Worm (Caenorhabditis elegans): ENCODE results near the gene B0304.4.

Gene B0304.4

DNA sequence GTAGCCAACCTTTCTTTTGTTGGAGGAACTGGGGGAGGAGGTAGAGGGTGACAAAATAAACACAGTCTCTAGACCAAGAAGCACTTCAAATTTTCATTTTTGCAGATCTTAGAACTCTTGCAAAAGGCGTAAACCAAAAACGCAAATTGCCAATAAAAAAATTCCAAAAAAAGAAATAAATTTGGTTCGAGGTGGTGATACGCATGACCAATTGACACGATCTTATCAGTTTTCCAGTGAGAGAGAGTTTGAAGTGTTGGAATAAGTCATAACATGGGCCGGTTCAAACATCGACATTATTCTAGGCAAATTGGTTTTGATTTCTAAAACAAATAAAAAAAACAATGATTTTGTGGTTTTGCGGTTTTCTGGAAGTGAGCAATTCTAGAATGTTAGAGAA is 27.2 kb downstream of the B0304.4 start:
- TF ChIP-seq dao-5 (tag; optimal IDR thresholded peaks at IDR 0.05), result no peak
- TF ChIP-seq him-1 (tag; optimal IDR thresholded peaks at IDR 0.05), result no peak
- TF ChIP-seq W03F9.2 (tag; optimal IDR thresholded peaks at IDR 0.05), result no peak

DNA sequence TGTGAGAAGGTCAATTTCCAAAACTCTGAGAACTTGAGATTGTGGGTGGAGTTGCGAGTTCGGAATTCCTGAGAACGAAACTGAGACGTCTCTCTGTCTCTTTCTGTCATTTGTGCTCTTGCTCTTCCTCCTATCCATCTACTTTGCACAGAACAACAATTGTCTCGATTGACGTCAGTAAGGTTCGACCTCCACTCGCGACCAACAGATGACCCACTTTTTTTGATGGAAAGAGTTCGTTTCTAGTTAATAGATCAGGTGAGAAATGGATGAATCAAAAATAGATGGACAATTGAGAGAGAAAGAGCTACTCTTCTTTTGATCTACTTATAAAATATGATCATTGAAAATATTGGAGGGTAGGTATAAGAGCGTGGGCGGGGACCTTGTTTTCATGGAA is 28.5 kb downstream of the B0304.4 start:
- TF ChIP-seq him-1 (tag; optimal IDR thresholded peaks at IDR 0.05), result no peak
- TF ChIP-seq dao-5 (tag; optimal IDR thresholded peaks at IDR 0.05), result no peak
- no peak for TF ChIP-seq W03F9.2 (tag; optimal IDR thresholded peaks at IDR 0.05)

DNA sequence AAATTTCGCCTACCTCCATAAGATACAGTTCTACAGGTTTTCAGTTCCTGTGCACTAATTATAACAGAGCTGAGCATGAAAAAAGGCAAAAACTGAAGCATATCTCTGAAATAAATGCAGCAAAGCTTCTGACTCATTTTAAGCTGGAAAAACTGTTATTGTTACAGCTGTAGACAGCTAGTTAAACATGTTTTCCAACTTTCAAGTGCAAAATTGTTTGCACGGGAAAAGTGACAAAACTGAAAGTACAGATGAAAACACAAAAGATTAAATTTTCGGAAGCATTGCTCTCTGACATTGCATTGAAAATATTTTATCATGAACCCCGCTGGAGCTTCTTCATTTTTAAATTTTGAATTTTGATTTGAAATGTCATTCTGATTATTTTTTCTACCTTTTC is 32.3 kb downstream of the B0304.4 start, which contains the start of gene T05C1.5:
T05C1.5 (minus strand) TSS at position 101 of the 400 bp plus-strand sequence.
- no peak for TF ChIP-seq W03F9.2 (tag; optimal IDR thresholded peaks at IDR 0.05)
- no peak for TF ChIP-seq dao-5 (tag; optimal IDR thresholded peaks at IDR 0.05)
- no peak for TF ChIP-seq him-1 (tag; optimal IDR thresholded peaks at IDR 0.05)

DNA sequence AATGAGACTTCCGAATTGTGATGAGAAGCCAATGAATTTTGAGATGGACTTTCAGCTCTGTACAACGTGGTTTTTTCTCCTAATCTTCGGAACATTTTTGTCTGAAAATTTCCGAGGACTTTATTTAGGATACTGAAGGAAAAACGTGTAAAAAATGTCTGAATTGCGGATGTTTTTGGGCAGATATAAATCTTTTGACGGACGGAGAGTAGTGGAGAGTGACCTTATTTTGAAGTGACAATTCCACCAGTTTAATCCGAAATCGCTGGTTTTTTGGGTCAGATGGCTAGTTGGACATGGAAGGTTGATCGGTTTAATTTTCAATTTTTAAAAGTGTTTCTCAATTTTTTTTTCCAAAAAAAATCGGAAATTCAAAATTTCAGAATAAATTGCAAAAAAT is 33.7 kb downstream of the B0304.4 start, which contains the start of gene T05C1.3:
T05C1.3 (minus strand) TSS at position 101 of the 400 bp plus-strand sequence.
- TF ChIP-seq W03F9.2 (tag; optimal IDR thresholded peaks at IDR 0.05), result no peak
- no peak for TF ChIP-seq dao-5 (tag; optimal IDR thresholded peaks at IDR 0.05)
- TF ChIP-seq him-1 (tag; optimal IDR thresholded peaks at IDR 0.05), result no peak

DNA sequence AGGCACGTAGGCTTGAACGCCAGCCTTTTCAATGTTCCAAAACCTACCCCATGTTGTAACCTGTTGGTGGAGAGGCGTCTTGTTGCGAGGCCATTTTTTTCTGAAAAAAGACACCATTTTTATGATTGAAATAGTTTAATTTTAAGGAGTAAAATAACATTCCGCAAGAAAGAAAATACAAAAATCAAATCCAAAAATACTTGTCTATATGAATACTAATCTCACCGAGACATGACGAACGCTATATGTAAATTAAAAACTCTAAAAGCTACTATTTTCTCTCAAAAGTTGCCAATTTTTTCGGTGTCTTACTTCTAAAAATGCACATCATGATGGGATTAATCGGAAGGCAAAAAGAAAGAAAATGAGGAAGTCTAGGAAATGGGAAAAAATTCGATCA is 41.0 kb downstream of the B0304.4 start, which contains the start of gene T05C1.2:
T05C1.2 (minus strand) TSS at position 101 of the 400 bp plus-strand sequence.
- TF ChIP-seq him-1 (tag; optimal IDR thresholded peaks at IDR 0.05) (no peak), dao-5 (tag; optimal IDR thresholded peaks at IDR 0.05) (no peak), W03F9.2 (tag; optimal IDR thresholded peaks at IDR 0.05) (no peak)

DNA sequence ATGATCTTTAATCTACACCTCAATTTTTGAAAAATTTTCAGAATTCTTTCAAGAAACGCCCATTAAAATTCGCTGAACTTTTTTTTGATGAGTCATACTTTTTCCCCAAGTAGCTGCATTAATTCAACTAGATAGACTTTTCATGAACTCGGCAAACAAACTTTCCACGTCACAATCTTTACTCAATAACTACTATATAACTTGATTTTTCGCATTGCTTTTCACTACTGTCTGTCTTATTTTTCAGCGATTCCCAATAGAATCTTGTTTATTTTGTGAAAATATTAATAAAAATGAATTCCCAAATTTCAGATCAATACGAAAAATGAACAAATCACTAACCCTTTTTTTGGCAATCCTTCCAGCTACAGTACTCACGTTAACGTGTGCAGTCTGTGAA is 44.7 kb downstream of the B0304.4 start, which contains the start of gene T05C1.1:
T05C1.1 (plus strand) TSS at position 301 of the 400 bp plus-strand sequence.
- TF ChIP-seq W03F9.2 (tag; optimal IDR thresholded peaks at IDR 0.05) (no peak), dao-5 (tag; optimal IDR thresholded peaks at IDR 0.05) (no peak), him-1 (tag; optimal IDR thresholded peaks at IDR 0.05) (no peak)

DNA sequence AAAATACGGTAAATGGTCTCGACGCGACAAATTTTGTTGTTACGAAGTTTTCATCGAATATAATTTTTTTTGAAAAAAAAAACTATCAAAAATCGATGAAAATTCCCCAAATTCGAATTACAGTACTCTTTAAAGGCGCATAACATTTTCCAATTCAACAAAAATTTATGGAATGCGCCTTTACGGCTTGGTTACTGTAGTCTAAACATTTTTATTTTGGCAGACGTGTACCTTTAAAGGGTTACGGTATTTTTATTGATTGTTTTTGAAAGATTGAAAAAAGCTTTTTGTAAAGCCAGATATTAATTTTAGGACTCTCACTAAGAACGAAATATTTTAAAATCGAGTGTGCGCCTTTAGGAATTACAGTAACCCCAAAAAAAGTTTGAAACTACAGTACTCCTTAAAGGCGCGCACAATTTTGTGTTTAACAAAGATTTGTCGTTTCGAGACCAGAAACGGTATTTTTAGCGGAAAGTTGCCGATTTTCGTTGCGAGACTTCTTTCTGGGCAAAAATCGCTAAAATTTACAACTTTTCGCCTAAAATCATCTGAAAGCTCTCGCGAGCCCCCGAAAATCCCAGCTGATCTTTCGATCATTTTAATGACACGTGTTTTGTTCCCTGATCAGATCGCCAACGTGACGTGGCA is 48.9 kb downstream of the B0304.4 start:
- TF ChIP-seq dao-5 (tag; optimal IDR thresholded peaks at IDR 0.05), result no peak
